Fruit fly (Drosophila melanogaster) whole organism, embryonic: ENCODE data around the gene CG5758.

Experiments
- Abd-B ChIP-seq: fragments of 200-800 bp; sonication (Bioruptor generic); optimal IDR thresholded peaks from 2 replicates; lab custom pipeline; 2018; ENCODE audit warnings: missing biosample characterization, mild to moderate bottlenecking, missing genetic modification characterization, moderate library complexity
- Ada2b ChIP-seq: fragments of 200-800 bp; sonication (Bioruptor generic); IDR thresholded peaks from 2 replicates; pipeline ENCODE4 v1.3.6; 2022; ENCODE audit warnings: missing biosample characterization, missing genetic modification characterization
- Aef1 ChIP-seq: fragments of 200-800 bp; sonication (Bioruptor generic); IDR thresholded peaks from 3 replicates; pipeline ENCODE4 v1.3.6; 2022; ENCODE audit warnings: missing biosample characterization, missing genetic modification characterization
- B-H1 ChIP-seq: fragments of 200-800 bp; sonication (Bioruptor generic); IDR thresholded peaks from 3 replicates; pipeline ENCODE4 v1.3.6; 2022; ENCODE audit warnings: missing biosample characterization, missing genetic modification characterization
- BEAF-32 ChIP-seq: fragments of 200-800 bp; sonication (Bioruptor generic); optimal IDR thresholded peaks from 3 replicates; lab custom pipeline; 2017; ENCODE audit warnings: missing biosample characterization, missing genetic modification characterization, mild to moderate bottlenecking, moderate library complexity, missing genetic modification reagents
- CG10209 ChIP-seq: fragments of 200-800 bp; sonication (Bioruptor generic); optimal IDR thresholded peaks from 3 replicates; lab custom pipeline; 2017; ENCODE audit warnings: missing biosample characterization, mild to moderate bottlenecking, missing genetic modification characterization, missing genetic modification reagents
- CG14667 ChIP-seq: fragments of 200-800 bp; sonication (Bioruptor generic); IDR thresholded peaks from 2 replicates; pipeline ENCODE4 v1.3.6; 2022; ENCODE audit warnings: missing biosample characterization, missing genetic modification characterization
- CG15601 ChIP-seq: fragments of 200-800 bp; sonication (Bioruptor generic); optimal IDR thresholded peaks from 3 replicates; lab custom pipeline; 2019; ENCODE audit warnings: missing biosample characterization, mild to moderate bottlenecking, missing genetic modification characterization, moderate library complexity
- CG17359 ChIP-seq: fragments of 200-800 bp; sonication (Bioruptor generic); optimal IDR thresholded peaks from 3 replicates; lab custom pipeline; 2018; ENCODE audit warnings: missing biosample characterization, mild to moderate bottlenecking, missing genetic modification characterization, moderate library complexity
- CG17802 ChIP-seq: fragments of 200-800 bp; sonication (Bioruptor generic); optimal IDR thresholded peaks from 2 replicates; lab custom pipeline; 2018; ENCODE audit warnings: missing biosample characterization, mild to moderate bottlenecking, missing genetic modification characterization, moderate library complexity
- CG17912 ChIP-seq: fragments of 200-800 bp; sonication (Bioruptor generic); optimal IDR thresholded peaks from 2 replicates; lab custom pipeline; 2018; ENCODE audit warnings: missing biosample characterization, mild to moderate bottlenecking, missing genetic modification characterization
- CG2889 ChIP-seq: fragments of 200-800 bp; sonication (Bioruptor generic); IDR thresholded peaks from 3 replicates; pipeline ENCODE4 v1.3.6; 2022; ENCODE audit warnings: missing biosample characterization, missing genetic modification characterization
- CG30020 ChIP-seq: fragments of 200-800 bp; optimal IDR thresholded peaks from 2 replicates; lab custom pipeline; 2019; ENCODE audit warnings: missing biosample characterization, mild to moderate bottlenecking, missing genetic modification characterization, moderate library complexity
- CG34224 ChIP-seq: fragments of 200-800 bp; sonication (Bioruptor generic); IDR thresholded peaks from 3 replicates; pipeline ENCODE4 v1.3.6; 2022; ENCODE audit warnings: missing biosample characterization, missing genetic modification characterization; ENCODE audit not compliant: partially characterized antibody
- CG4820 ChIP-seq: fragments of 200-800 bp; sonication (Bioruptor generic); optimal IDR thresholded peaks from 3 replicates; lab custom pipeline; 2016; ENCODE audit warnings: missing biosample characterization, missing genetic modification characterization
- CG4854 ChIP-seq: fragments of 200-800 bp; sonication (Bioruptor generic); optimal IDR thresholded peaks from 2 replicates; lab custom pipeline; 2016; ENCODE audit warnings: missing biosample characterization, missing genetic modification characterization, inconsistent platforms
- CG5245 ChIP-seq: fragments of 200-800 bp; sonication (Bioruptor generic); optimal IDR thresholded peaks from 3 replicates; lab custom pipeline; 2016; ENCODE audit warnings: missing biosample characterization, missing genetic modification characterization
- CG6765 ChIP-seq: fragments of 200-800 bp; sonication (Bioruptor generic); optimal IDR thresholded peaks from 3 replicates; lab custom pipeline; 2017; ENCODE audit warnings: missing biosample characterization, mild to moderate bottlenecking, missing genetic modification characterization
- CG7372 ChIP-seq: fragments of 200-800 bp; sonication (Bioruptor generic); IDR thresholded peaks from 2 replicates; pipeline ENCODE4 v1.3.6; 2022; ENCODE audit warnings: missing biosample characterization, missing genetic modification characterization
- CG7839 ChIP-seq: fragments of 200-800 bp; sonication (Bioruptor generic); optimal IDR thresholded peaks from 3 replicates; lab custom pipeline; 2018; ENCODE audit warnings: missing biosample characterization, mild to moderate bottlenecking, missing genetic modification characterization, moderate library complexity
- CG8290 ChIP-seq, 3 experiments: fragments of 200-800 bp; sonication (Bioruptor generic); optimal IDR thresholded peaks; 2 replicates each; lab custom pipeline; 2016 to 2019; ENCODE audit warnings: missing biosample characterization in 3 of 3, missing genetic modification characterization in 3 of 3, mild to moderate bottlenecking in 2 of 3, moderate library complexity in 1 of 3
- CG8478 ChIP-seq: fragments of >200 bp; optimal IDR thresholded peaks from 2 replicates; lab custom pipeline; 2018
- CG9876 ChIP-seq: fragments of 200-800 bp; sonication (Bioruptor generic); optimal IDR thresholded peaks from 2 replicates; lab custom pipeline; 2016; ENCODE audit warnings: missing biosample characterization, missing genetic modification characterization
- CrebB ChIP-seq: fragments of 200-800 bp; sonication (Bioruptor generic); optimal IDR thresholded peaks from 3 replicates; lab custom pipeline; 2018; ENCODE audit warnings: missing biosample characterization, mild to moderate bottlenecking, missing genetic modification characterization
- Drgx ChIP-seq: fragments of 200-800 bp; sonication (Bioruptor generic); IDR thresholded peaks from 2 replicates; pipeline ENCODE4 v1.3.6; 2022; ENCODE audit warnings: missing biosample characterization, missing genetic modification characterization
- H15 ChIP-seq: fragments of 200-800 bp; sonication (Bioruptor generic); IDR thresholded peaks from 3 replicates; pipeline ENCODE4 v1.3.6; 2022; ENCODE audit warnings: missing biosample characterization, missing genetic modification characterization
- HLH3B ChIP-seq: fragments of 200-800 bp; sonication (Bioruptor generic); IDR thresholded peaks from 2 replicates; pipeline ENCODE4 v1.3.6; 2022; ENCODE audit warnings: missing biosample characterization, missing genetic modification characterization
- HLH4C ChIP-seq: fragments of 200-800 bp; sonication (Bioruptor generic); IDR thresholded peaks from 3 replicates; pipeline ENCODE4 v1.3.6; 2022; ENCODE audit warnings: missing biosample characterization, missing genetic modification characterization; ENCODE audit not compliant: partially characterized antibody
- Hand ChIP-seq: fragments of 200-800 bp; sonication (Bioruptor generic); optimal IDR thresholded peaks from 2 replicates; lab custom pipeline; 2017; ENCODE audit warnings: mild to moderate bottlenecking, missing biosample characterization, missing genetic modification reagents, missing genetic modification characterization
- Hey ChIP-seq: fragments of 200-800 bp; sonication (Bioruptor generic); optimal IDR thresholded peaks from 3 replicates; lab custom pipeline; 2018; ENCODE audit warnings: missing biosample characterization, mild to moderate bottlenecking, missing genetic modification characterization
- Hmx ChIP-seq: fragments of 200-800 bp; sonication (Bioruptor generic); optimal IDR thresholded peaks from 2 replicates; lab custom pipeline; 2016; ENCODE audit warnings: missing biosample characterization, missing genetic modification characterization
- MBD-R2 ChIP-seq: fragments of 200-800 bp; sonication (Bioruptor generic); IDR thresholded peaks from 2 replicates; pipeline ENCODE4 v1.3.6; 2022; ENCODE audit warnings: missing biosample characterization, missing genetic modification characterization
- Max ChIP-seq: fragments of 200-800 bp; sonication (Bioruptor generic); optimal IDR thresholded peaks from 2 replicates; lab custom pipeline; 2016; ENCODE audit warnings: missing biosample characterization, mild to moderate bottlenecking, missing genetic modification characterization
- NfI ChIP-seq: fragments of 200-800 bp; sonication (Bioruptor generic); optimal IDR thresholded peaks from 3 replicates; lab custom pipeline; 2018; ENCODE audit warnings: missing biosample characterization, mild to moderate bottlenecking, missing genetic modification characterization, moderate library complexity
- al ChIP-seq: fragments of 200-800 bp; sonication (Bioruptor generic); IDR thresholded peaks from 2 replicates; pipeline ENCODE4 v1.3.6; 2022; ENCODE audit warnings: missing biosample characterization, missing genetic modification characterization
- ase ChIP-seq: fragments of 200-800 bp; sonication (Bioruptor generic); IDR thresholded peaks from 3 replicates; pipeline ENCODE4 v1.3.6; 2022; ENCODE audit warnings: missing biosample characterization, missing genetic modification characterization
- disco-r ChIP-seq: fragments of 200-800 bp; sonication (Bioruptor generic); optimal IDR thresholded peaks from 2 replicates; lab custom pipeline; 2016; ENCODE audit warnings: missing biosample characterization, missing genetic modification characterization
- insv ChIP-seq, 2 experiments: fragments of 200-800 bp; sonication (Bioruptor generic); optimal IDR thresholded peaks; 3 replicates each; lab custom pipeline; 2016 to 2018; ENCODE audit warnings: missing biosample characterization in 2 of 2, missing genetic modification characterization in 2 of 2
- kay ChIP-seq: fragments of 200-800 bp; sonication (Bioruptor generic); optimal IDR thresholded peaks from 2 replicates; lab custom pipeline; 2016; ENCODE audit warnings: missing biosample characterization, missing genetic modification characterization
- kni ChIP-seq: fragments of 200-800 bp; sonication (Bioruptor generic); optimal IDR thresholded peaks from 3 replicates; lab custom pipeline; 2017; ENCODE audit warnings: mild to moderate bottlenecking, missing biosample characterization, missing genetic modification reagents, missing genetic modification characterization
- lbe ChIP-seq: fragments of 200-800 bp; sonication (Bioruptor generic); optimal IDR thresholded peaks from 2 replicates; lab custom pipeline; 2016; ENCODE audit warnings: missing biosample characterization, mild to moderate bottlenecking, missing genetic modification characterization
- salm ChIP-seq: fragments of 200-800 bp; sonication (Bioruptor generic); optimal IDR thresholded peaks from 2 replicates; lab custom pipeline; 2018; ENCODE audit warnings: missing biosample characterization, mild to moderate bottlenecking, missing genetic modification characterization
- sens-2 ChIP-seq: fragments of 200-800 bp; sonication (Bioruptor generic); IDR thresholded peaks from 2 replicates; pipeline ENCODE4 v1.3.6; 2022; ENCODE audit warnings: missing biosample characterization, missing genetic modification characterization
- sna ChIP-seq: fragments of 200-800 bp; sonication (Bioruptor generic); IDR thresholded peaks from 2 replicates; pipeline ENCODE4 v1.3.6; 2022; ENCODE audit warnings: missing biosample characterization, missing genetic modification characterization; ENCODE audit not compliant: partially characterized antibody
- tap ChIP-seq: fragments of 200-800 bp; optimal IDR thresholded peaks from 3 replicates; lab custom pipeline; 2019; ENCODE audit warnings: missing biosample characterization, mild to moderate bottlenecking, missing genetic modification characterization, moderate library complexity
- usp ChIP-seq: fragments of >200 bp; optimal IDR thresholded peaks from 2 replicates; lab custom pipeline; 2017; ENCODE audit warnings: missing biosample characterization, missing genetic modification characterization
- vnd ChIP-seq: fragments of 200-800 bp; sonication (Bioruptor generic); IDR thresholded peaks from 3 replicates; pipeline ENCODE4 v1.3.6; 2022; ENCODE audit warnings: missing biosample characterization, missing genetic modification characterization; ENCODE audit not compliant: partially characterized antibody
- zfh1 ChIP-seq: fragments of 200-800 bp; sonication (Bioruptor generic); IDR thresholded peaks from 3 replicates; pipeline ENCODE4 v1.3.6; 2022; ENCODE audit warnings: missing biosample characterization, missing genetic modification characterization

The CG5758 gene

dm6 chr2L:18141471-18142345, 21.9 kb downstream of the CG5758 start (continued):
- peak; percentile 58 for TF ChIP-seq CG6765 (GFP tag; lab: Kevin White, UChicago)
- 0 out of 3 replicates have a peak, but pooled peaks have one; percentile 30 for TF ChIP-seq CG2889 (GFP tag; lab: Robert Waterston, UW)
- TF ChIP-seq sna: 0 out of 2 replicates have a peak, but pooled peaks have one; percentile 41
- no peak for TF ChIP-seq usp
- TF ChIP-seq disco-r (GFP tag; lab: Kevin White, UChicago): no peak
- TF ChIP-seq HLH3B (GFP tag; lab: Robert Waterston, UW): peak; percentile 49
- TF ChIP-seq CG17802 (tag; lab: Kevin White, UChicago): peak; percentile 4
- TF ChIP-seq Abd-B (GFP tag; lab: Kevin White, UChicago): no peak
- no peak for TF ChIP-seq insv (GFP tag; optimal IDR thresholded peaks at IDR 0.05; lab: Kevin White, UChicago)
- no peak for TF ChIP-seq Max (GFP tag; lab: Kevin White, UChicago)
- peak; percentile 56; the same call in 2 of the 3 replicates for TF ChIP-seq H15 (GFP tag; lab: Robert Waterston, UW)
- peak; percentile 12 for TF ChIP-seq CG8290 (GFP tag; optimal IDR thresholded peaks at IDR 0.05; lab: Kevin White, UChicago)
- TF ChIP-seq CG8290 (tag; optimal IDR thresholded peaks at IDR 0.05; lab: Kevin White, UChicago): peak in 1 of 2 experiments; percentile 54
- TF ChIP-seq Ada2b (GFP tag; lab: Robert Waterston, UW): no peak; the same call in 1 of the 2 replicates
- no peak for TF ChIP-seq CrebB (tag; lab: Kevin White, UChicago)
- 0 out of 2 replicates have a peak, but pooled peaks have one; percentile 15 for TF ChIP-seq CG7372 (GFP tag; lab: Robert Waterston, UW)
- no peak for TF ChIP-seq CG30020 (tag; lab: Kevin White, UChicago)
- no peak for TF ChIP-seq Aef1
- TF ChIP-seq kni (GFP tag; lab: Kevin White, UChicago): peak; percentile 20
- TF ChIP-seq Hmx (GFP tag; lab: Kevin White, UChicago): no peak
- no peak for TF ChIP-seq CG15601 (tag; lab: Kevin White, UChicago)
- TF ChIP-seq CG4820 (GFP tag; lab: Kevin White, UChicago): peak; percentile 30
- TF ChIP-seq CG7839 (tag; lab: Kevin White, UChicago): peak; percentile 71
- TF ChIP-seq lbe: peak; percentile 48
- peak; percentile 62 for TF ChIP-seq CG10209 (GFP tag; lab: Kevin White, UChicago)
- peak; percentile 26 for TF ChIP-seq Hand (GFP tag; lab: Kevin White, UChicago)
- TF ChIP-seq ase: 0 out of 3 replicates have a peak, but pooled peaks have one; percentile 39
- TF ChIP-seq MBD-R2 (GFP tag; lab: Robert Waterston, UW): peak; percentile 23; the same call in 1 of the 2 replicates
- no peak for TF ChIP-seq CG4854 (GFP tag; lab: Kevin White, UChicago)
- TF ChIP-seq Drgx (GFP tag; lab: Robert Waterston, UW): peak; percentile 75
- TF ChIP-seq HLH4C (GFP tag; lab: Robert Waterston, UW): no peak
- TF ChIP-seq sens-2: no peak
- TF ChIP-seq CG14667 (GFP tag; lab: Robert Waterston, UW): no peak
- TF ChIP-seq NfI (GFP tag; lab: Kevin White, UChicago): peak; percentile 65
- 0 out of 3 replicates have a peak, but pooled peaks have one; percentile 31 for TF ChIP-seq zfh1
- TF ChIP-seq B-H1: peak; percentile 58; the same call in 2 of the 3 replicates
- peak; percentile 9 for TF ChIP-seq Hey (tag; lab: Kevin White, UChicago)
- no peak for TF ChIP-seq salm
- TF ChIP-seq CG8478 (lab: Kevin White, UChicago): peak; percentile 70
- TF ChIP-seq CG17912 (GFP tag; lab: Kevin White, UChicago): no peak
- no peak for TF ChIP-seq vnd
- no peak for TF ChIP-seq BEAF-32 (GFP tag; lab: Kevin White, UChicago)
- TF ChIP-seq kay (GFP tag; lab: Kevin White, UChicago): peak; percentile 25
- no peak for TF ChIP-seq CG9876 (GFP tag; lab: Kevin White, UChicago)
- TF ChIP-seq al (GFP tag; lab: Robert Waterston, UW): no peak
- peak; percentile 4 for TF ChIP-seq CG5245
- TF ChIP-seq CG17359 (tag; lab: Kevin White, UChicago): peak; percentile 75
- TF ChIP-seq tap: peak; percentile 46
- no peak for TF ChIP-seq CG34224 (GFP tag; lab: Robert Waterston, UW)
